Worm (Caenorhabditis elegans): ENCODE data around the gene sre-54.

ce11 chrII:12339152-12339551 lies 6.4 kb downstream of the sre-54 start:
- TF ChIP-seq him-1 (tag; optimal IDR thresholded peaks at IDR 0.05) (no peak), W03F9.2 (tag; optimal IDR thresholded peaks at IDR 0.05) (peak; percentile 44), dao-5 (tag; optimal IDR thresholded peaks at IDR 0.05) (no peak)
